Fruit fly (Drosophila melanogaster): Measurements from ENCODE around the gene Nepl9.

DNA sequence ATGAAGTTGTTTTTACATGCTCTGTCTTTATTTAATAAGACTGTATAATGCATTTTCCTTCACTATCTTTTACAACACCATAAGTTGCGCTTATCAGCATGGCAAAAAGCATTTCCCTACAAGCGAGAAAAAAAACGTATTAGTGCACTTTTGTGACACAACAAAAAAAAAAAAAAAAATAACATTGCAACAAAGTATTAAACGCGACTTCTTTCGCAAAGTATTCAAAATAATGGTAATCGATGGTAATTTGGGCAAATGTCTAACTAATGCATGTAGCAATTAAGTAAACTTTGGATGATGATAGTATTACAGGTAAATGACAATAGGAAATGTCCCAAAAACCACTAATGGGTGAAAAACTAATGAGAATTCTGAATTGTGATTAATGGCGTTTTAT lies 10.9 kb upstream of the Nepl9 start:
- TF ChIP-seq psq (GFP tag; optimal IDR thresholded peaks at IDR 0.05) (no peak), woc (GFP tag; optimal IDR thresholded peaks at IDR 0.05) (no peak), lola (GFP tag; optimal IDR thresholded peaks at IDR 0.05) (no peak), CrebA (GFP tag; optimal IDR thresholded peaks at IDR 0.05; ENCODE audit: borderline replicate concordance) (no peak), Hnf4 (GFP tag; optimal IDR thresholded peaks at IDR 0.05) (no peak), CG32264 (GFP tag; optimal IDR thresholded peaks at IDR 0.05) (no peak), Vsx2 (GFP tag; optimal IDR thresholded peaks at IDR 0.05; ENCODE audit: partially characterized antibody) (no peak), usp (GFP tag; optimal IDR thresholded peaks at IDR 0.05) (no peak), pan (optimal IDR thresholded peaks at IDR 0.05) (no peak), Hr83 (GFP tag; optimal IDR thresholded peaks at IDR 0.05; ENCODE audit: poor library complexity, severe bottlenecking) (no peak), Hr78 (GFP tag; optimal IDR thresholded peaks at IDR 0.05) (no peak), Rel (GFP tag; optimal IDR thresholded peaks at IDR 0.05) (no peak), Rel (tag; optimal IDR thresholded peaks at IDR 0.05) (no peak), br (GFP tag; optimal IDR thresholded peaks at IDR 0.05) (no peak)

Data from whole organism, wandering third instar larva.